Worm (Caenorhabditis elegans) whole organism, late embryonic: ENCODE results near the gene ZK177.2.

ENCODE experiments used
- T23F11.4 ChIP-seq: fragments of 200-800 bp; sonication (Bioruptor generic); optimal IDR thresholded peaks from 2 replicates; lab custom pipeline; 2018; ENCODE audit warnings: mild to moderate bottlenecking, missing genetic modification characterization, missing compliant biosample characterization
- ahr-1 ChIP-seq: sonication (generic microtip); optimal IDR thresholded peaks from 2 replicates; lab custom pipeline; 2016; ENCODE audit warnings: missing genetic modification characterization, missing compliant biosample characterization
- ceh-14 ChIP-seq: sonication (generic microtip); optimal IDR thresholded peaks from 2 replicates; lab custom pipeline; 2016; ENCODE audit warnings: missing genotype, missing genetic modification characterization, missing compliant biosample characterization
- ceh-19 ChIP-seq: fragments of 200-800 bp; sonication (Bioruptor generic); optimal IDR thresholded peaks from 2 replicates; lab custom pipeline; 2018; ENCODE audit warnings: mild to moderate bottlenecking, missing genetic modification characterization, missing compliant biosample characterization
- fkh-10 ChIP-seq: fragments of 150-350 bp; optimal IDR thresholded peaks from 2 replicates; lab custom pipeline; 2014; ENCODE audit warnings: missing biosample characterization, missing genetic modification reagents, missing genetic modification characterization
- lin-11 ChIP-seq: fragments of 200-800 bp; sonication (Bioruptor generic); optimal IDR thresholded peaks from 2 replicates; lab custom pipeline; 2018; ENCODE audit warnings: mild to moderate bottlenecking, missing genetic modification characterization, missing compliant biosample characterization
- pag-3 ChIP-seq: sonication (generic microtip); optimal IDR thresholded peaks from 2 replicates; lab custom pipeline; 2016; ENCODE audit warnings: missing compliant biosample characterization, missing genetic modification characterization, borderline replicate concordance
- pha-4 ChIP-seq: fragments of 150-350 bp; optimal IDR thresholded peaks from 2 replicates; lab custom pipeline; 2018; ENCODE audit warnings: missing biosample characterization, missing genetic modification reagents, missing genetic modification characterization
- sox-4 ChIP-seq: sonication (generic microtip); optimal IDR thresholded peaks from 2 replicates; lab custom pipeline; 2017; ENCODE audit warnings: mild to moderate bottlenecking, missing genetic modification characterization, inconsistent platforms, missing compliant biosample characterization
- unc-55 ChIP-seq: sonication (generic microtip); optimal IDR thresholded peaks from 2 replicates; lab custom pipeline; 2017; ENCODE audit warnings: missing biosample characterization, missing genetic modification reagents, missing genetic modification characterization

DNA sequence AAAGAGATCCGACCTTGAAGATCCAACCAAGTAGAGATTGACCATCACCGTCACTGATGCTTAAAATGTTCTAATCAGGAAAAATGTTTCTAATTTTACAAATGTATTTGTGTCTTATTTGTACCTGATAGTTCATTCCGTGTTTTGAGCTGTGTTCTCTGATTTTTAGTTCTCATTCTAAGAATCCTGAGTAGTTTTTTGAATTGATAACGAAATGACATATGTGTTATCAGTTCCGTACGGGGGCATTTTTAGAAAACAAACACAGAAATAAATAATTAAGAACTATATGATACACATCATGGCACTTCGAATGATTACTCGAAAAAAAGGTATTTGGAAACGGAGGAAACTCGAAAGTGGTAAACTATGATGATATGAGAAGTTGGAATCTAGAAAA is 36.5 kb downstream of the ZK177.2 start:
- TF ChIP-seq pag-3 (tag; lab: Kevin White, UChicago) (no peak), ahr-1 (tag; lab: Kevin White, UChicago) (no peak), fkh-10 (GFP tag; lab: Kevin White, UChicago) (no peak), unc-55 (GFP tag; lab: Kevin White, UChicago) (no peak), pha-4 (tag; lab: Kevin White, UChicago) (no peak), T23F11.4 (no peak), sox-4 (no peak), ceh-19 (GFP tag; lab: Kevin White, UChicago) (no peak), lin-11 (tag; lab: Kevin White, UChicago) (no peak), ceh-14 (tag; lab: Kevin White, UChicago) (no peak)
